Fruit fly (Drosophila melanogaster): ENCODE data around the gene tfc.

The tfc gene

DNA sequence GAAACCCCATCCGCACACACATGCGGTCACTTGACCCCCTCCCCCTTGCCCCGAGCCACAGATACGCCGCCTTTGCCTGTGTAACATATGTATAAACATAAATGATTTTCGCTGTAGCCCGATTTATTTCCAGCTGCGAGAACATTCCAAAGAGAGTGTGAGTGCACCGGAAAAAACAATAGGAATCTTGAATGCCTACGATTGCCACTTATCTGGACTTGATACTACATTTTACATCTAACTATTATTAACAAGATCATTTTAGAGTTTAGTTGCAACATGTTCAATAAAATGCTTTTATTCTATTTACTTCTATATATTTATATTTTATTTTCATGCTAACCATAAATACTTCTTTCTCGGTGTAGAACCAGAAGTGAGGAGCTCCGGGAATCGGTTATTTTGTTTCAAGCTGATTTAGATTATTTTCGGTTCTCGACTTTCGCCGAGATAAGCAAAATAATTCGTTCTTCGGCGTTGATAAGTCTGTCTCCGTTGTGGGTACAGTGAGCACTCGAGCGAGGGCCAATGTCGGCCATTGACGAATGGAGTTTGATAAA lies 43.9 kb downstream of the tfc start (continued):
- TF ChIP-seq B-H2 (GFP tag; optimal IDR thresholded peaks at IDR 0.05) (no peak), CG4820 (GFP tag; optimal IDR thresholded peaks at IDR 0.05) (peak; percentile 73), Vsx1 (GFP tag; optimal IDR thresholded peaks at IDR 0.05) (no peak), CG32532 (GFP tag; IDR thresholded peaks at IDR 0.05) (peak; percentile 79), CG3065 (GFP tag; optimal IDR thresholded peaks at IDR 0.05) (peak; percentile 29), CG8388 (GFP tag; optimal IDR thresholded peaks at IDR 0.05) (peak; percentile 88), HHEX (GFP tag; optimal IDR thresholded peaks at IDR 0.05) (peak; percentile 73), scrt (GFP tag; optimal IDR thresholded peaks at IDR 0.05) (peak; percentile 72), CG6854 (GFP tag; optimal IDR thresholded peaks at IDR 0.05) (peak; percentile 57), CG1832 (GFP tag; optimal IDR thresholded peaks at IDR 0.05) (no peak), CG18011 (GFP tag; optimal IDR thresholded peaks at IDR 0.05) (peak; percentile 28), kay (GFP tag; optimal IDR thresholded peaks at IDR 0.05) (peak; percentile 22), maf-S (GFP tag; optimal IDR thresholded peaks at IDR 0.05) (no peak), ftz-f1 (GFP tag; optimal IDR thresholded peaks at IDR 0.05) (no peak), CG3163 (GFP tag; optimal IDR thresholded peaks at IDR 0.05) (no peak), pzg (GFP tag; optimal IDR thresholded peaks at IDR 0.05) (no peak), slbo (GFP tag; IDR thresholded peaks at IDR 0.05) (peak; percentile 68), h (optimal IDR thresholded peaks at IDR 0.05) (no peak), CG9437 (GFP tag; optimal IDR thresholded peaks at IDR 0.05) (peak; percentile 68), ind (GFP tag; optimal IDR thresholded peaks at IDR 0.05) (peak; percentile 66), HLH54F (GFP tag; optimal IDR thresholded peaks at IDR 0.05) (no peak), fd3F (GFP tag; optimal IDR thresholded peaks at IDR 0.05) (peak; percentile 29), CG3995 (GFP tag; optimal IDR thresholded peaks at IDR 0.05) (no peak), ci (GFP tag; IDR thresholded peaks at IDR 0.05) (peak; percentile 90), CG14860 (GFP tag; IDR thresholded peaks at IDR 0.05; ENCODE audit: partially characterized antibody) (no peak), Fer1 (GFP tag; optimal IDR thresholded peaks at IDR 0.05) (peak; percentile 83), CG43689 (GFP tag; IDR thresholded peaks at IDR 0.05) (peak; percentile 38; the same call in 1 of the 2 replicates), CG17328 (GFP tag; IDR thresholded peaks at IDR 0.05) (peak; percentile 80), ac (GFP tag; optimal IDR thresholded peaks at IDR 0.05) (peak; percentile 65), Hsf (GFP tag; optimal IDR thresholded peaks at IDR 0.05) (peak; percentile 50), sens (GFP tag) (peak; percentile 88), zfh1 (GFP tag; IDR thresholded peaks at IDR 0.05) (peak; percentile 86), nmo (GFP tag; optimal IDR thresholded peaks at IDR 0.05) (peak; percentile 90), gsb-n (tag; optimal IDR thresholded peaks at IDR 0.05) (peak; percentile 89), slou (GFP tag; optimal IDR thresholded peaks at IDR 0.05) (no peak), Awh (GFP tag; IDR thresholded peaks at IDR 0.05) (peak; percentile 51; the same call in 1 of the 2 replicates), slp2 (GFP tag; optimal IDR thresholded peaks at IDR 0.05) (peak; percentile 22), otp (GFP tag; IDR thresholded peaks at IDR 0.05) (peak; percentile 69; the same call in 2 of the 3 replicates), CG8944 (GFP tag; optimal IDR thresholded peaks at IDR 0.05) (peak; percentile 5), tin (GFP tag; optimal IDR thresholded peaks at IDR 0.05) (peak; percentile 79), CG16813 (GFP tag; IDR thresholded peaks at IDR 0.05; ENCODE audit: partially characterized antibody) (no peak), CG7839 (tag; optimal IDR thresholded peaks at IDR 0.05) (peak; percentile 89), CG14710 (tag; optimal IDR thresholded peaks at IDR 0.05) (peak; percentile 92), fu2 (GFP tag; optimal IDR thresholded peaks at IDR 0.05) (no peak), CG4617 (GFP tag; optimal IDR thresholded peaks at IDR 0.05; ENCODE audit: borderline replicate concordance) (peak; percentile 61), bab2 (GFP tag; optimal IDR thresholded peaks at IDR 0.05) (peak; percentile 40), fru (optimal IDR thresholded peaks at IDR 0.05) (no peak), CG32772 (GFP tag; IDR thresholded peaks at IDR 0.05) (peak; percentile 71), CG18262 (tag; optimal IDR thresholded peaks at IDR 0.05) (peak; percentile 94), p53 (GFP tag; optimal IDR thresholded peaks at IDR 0.05) (no peak), CG12236 (GFP tag; optimal IDR thresholded peaks at IDR 0.05) (peak; percentile 4), CG18764 (GFP tag; optimal IDR thresholded peaks at IDR 0.05) (peak; percentile 65)

Data from whole organism, embryonic.